Worm (Caenorhabditis elegans): ENCODE data around the gene ykt-6.

Gene ykt-6

DNA sequence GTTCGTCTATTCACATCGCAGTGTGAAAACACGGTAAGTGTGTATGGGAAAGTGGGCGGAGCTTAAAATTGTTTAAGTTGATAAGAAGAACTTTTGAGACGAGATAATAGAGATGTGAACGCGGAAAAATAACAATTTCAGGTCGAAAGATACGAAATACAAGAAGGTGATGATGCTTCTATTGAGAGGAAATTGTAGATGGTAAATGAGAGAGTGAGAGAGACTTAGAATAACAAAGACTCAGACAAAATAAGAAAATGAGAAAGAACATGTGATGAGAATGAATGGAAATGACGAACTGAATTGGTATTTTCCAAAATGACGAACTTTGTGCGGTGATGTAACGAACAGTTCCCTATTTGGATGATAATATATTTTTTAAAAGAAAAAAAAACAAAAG lies 16.3 kb downstream of the ykt-6 start:
- TF ChIP-seq ceh-48 (tag; optimal IDR thresholded peaks at IDR 0.05) (no peak), pat-9 (tag; optimal IDR thresholded peaks at IDR 0.05) (no peak), fax-1 (tag; optimal IDR thresholded peaks at IDR 0.05) (no peak), ahr-1 (tag; optimal IDR thresholded peaks at IDR 0.05) (no peak), syd-9 (tag; optimal IDR thresholded peaks at IDR 0.05) (no peak), pha-4 (tag; optimal IDR thresholded peaks at IDR 0.05) (no peak), Y22D7AL.16 (tag; optimal IDR thresholded peaks at IDR 0.05) (no peak), C38D4.7 (GFP tag; optimal IDR thresholded peaks at IDR 0.05) (no peak), eyg-1 (tag; optimal IDR thresholded peaks at IDR 0.05) (no peak), T23F11.4 (GFP tag; optimal IDR thresholded peaks at IDR 0.05) (no peak), F13H6.1 (tag; optimal IDR thresholded peaks at IDR 0.05) (no peak), pros-1 (tag; optimal IDR thresholded peaks at IDR 0.05) (no peak), ceh-31 (tag; optimal IDR thresholded peaks at IDR 0.05) (no peak), odd-2 (tag; optimal IDR thresholded peaks at IDR 0.05) (no peak), elt-4 (tag; optimal IDR thresholded peaks at IDR 0.05) (no peak)

DNA sequence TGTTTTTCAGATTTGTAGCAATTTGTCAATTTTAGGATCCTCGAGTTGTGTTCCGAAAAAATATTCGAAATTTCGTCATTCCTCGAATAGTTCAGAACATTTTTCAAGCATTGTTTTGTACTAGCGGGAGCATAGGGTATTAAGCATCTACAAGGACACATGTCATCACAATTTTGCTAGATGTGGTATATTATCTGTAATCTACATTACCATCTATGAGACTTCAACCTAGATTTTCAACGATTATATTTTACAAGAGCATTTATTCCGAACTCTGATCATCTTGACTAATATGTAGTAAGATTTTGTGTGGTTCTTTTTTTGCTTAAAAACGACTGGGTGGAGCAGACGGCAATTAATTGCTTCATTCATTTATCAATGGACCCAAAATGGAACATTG lies 24.4 kb downstream of the ykt-6 start:
- TF ChIP-seq ceh-34 (tag; optimal IDR thresholded peaks at IDR 0.05): no peak
- no peak for TF ChIP-seq K09A11.1 (tag; optimal IDR thresholded peaks at IDR 0.05; ENCODE audit: insufficient read depth)
- TF ChIP-seq C38D4.7 (GFP tag; optimal IDR thresholded peaks at IDR 0.05): no peak
- no peak for TF ChIP-seq ceh-45 (GFP tag; IDR thresholded peaks at IDR 0.05)

DNA sequence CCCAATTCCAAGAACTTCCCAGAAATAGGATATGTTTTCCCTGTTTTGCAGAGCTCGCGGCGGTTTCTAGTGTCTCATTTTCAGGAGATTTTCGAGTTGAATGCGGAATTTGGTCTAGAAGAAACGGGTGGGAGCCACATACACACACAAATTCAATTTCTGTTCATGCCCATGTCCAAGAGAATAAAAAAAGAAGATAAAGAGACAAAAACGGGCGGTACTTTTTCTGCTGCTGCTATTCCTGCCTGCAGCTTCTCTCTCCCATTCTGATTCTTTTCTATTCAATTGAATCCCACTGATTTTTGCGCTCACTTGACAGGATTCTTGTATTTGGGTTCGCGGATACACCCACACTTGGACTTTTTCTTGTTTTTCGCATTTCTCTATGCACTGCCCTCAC lies 24.8 kb downstream of the ykt-6 start:
- TF ChIP-seq elt-4 (tag; optimal IDR thresholded peaks at IDR 0.05) (no peak), unc-42 (tag; optimal IDR thresholded peaks at IDR 0.05) (peak; percentile 53), ama-1 (optimal IDR thresholded peaks at IDR 0.05) (no peak)

DNA sequence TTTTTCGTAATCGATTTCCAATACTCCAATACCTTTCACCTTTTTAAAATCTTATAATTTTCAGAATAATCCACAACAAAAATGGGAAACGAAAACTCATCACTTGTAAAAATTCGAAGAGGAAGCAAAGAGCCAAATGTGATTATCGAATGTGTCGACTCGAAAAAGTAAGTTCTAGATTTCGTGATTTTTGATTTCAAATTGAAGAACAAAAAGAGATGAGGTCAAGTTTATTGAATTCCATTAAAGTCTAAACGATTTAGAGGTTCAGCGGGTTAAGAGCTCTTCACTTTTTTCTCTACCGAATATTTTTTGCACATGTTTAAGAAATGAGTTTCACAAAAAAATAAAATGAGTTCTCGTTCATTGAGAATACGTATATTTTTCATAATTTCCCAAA lies 28.5 kb downstream of the ykt-6 start, which contains the start of gene B0361.4:
B0361.4 (plus strand) TSS at position 61 of the 400 bp plus-strand sequence.
- TF ChIP-seq pqm-1 (tag; optimal IDR thresholded peaks at IDR 0.05) (no peak), ceh-31 (tag; optimal IDR thresholded peaks at IDR 0.05) (no peak), nhr-11 (tag; optimal IDR thresholded peaks at IDR 0.05) (no peak), Y22D7AL.16 (tag; optimal IDR thresholded peaks at IDR 0.05) (no peak), K09A11.1 (tag; optimal IDR thresholded peaks at IDR 0.05; ENCODE audit: insufficient read depth) (no peak), pha-2 (tag; optimal IDR thresholded peaks at IDR 0.05) (no peak)

DNA sequence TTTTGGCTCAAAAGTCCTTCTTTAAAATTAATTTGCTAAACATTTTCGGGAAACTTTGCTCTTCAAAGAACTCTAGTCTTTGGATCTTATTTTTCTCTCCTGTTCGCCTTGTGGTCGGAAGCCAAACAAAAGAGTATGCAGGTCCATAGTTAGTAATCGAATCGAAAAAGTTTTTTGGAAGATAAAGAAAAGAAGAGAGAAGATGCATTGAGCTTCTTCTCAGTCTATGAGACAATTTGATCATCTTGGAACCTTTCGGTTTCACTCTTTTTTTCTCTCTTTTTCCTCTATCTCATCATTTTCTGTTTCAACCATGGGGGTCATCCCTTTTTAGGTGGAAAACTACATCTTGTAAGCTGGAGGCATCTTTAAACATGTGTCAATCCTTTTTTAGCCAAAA lies 33.7 kb downstream of the ykt-6 start:
- TF ChIP-seq ttx-3 (tag; optimal IDR thresholded peaks at IDR 0.05) (no peak), sox-4 (tag; optimal IDR thresholded peaks at IDR 0.05) (no peak), unc-42 (tag; optimal IDR thresholded peaks at IDR 0.05) (peak; percentile 95), lin-11 (tag; optimal IDR thresholded peaks at IDR 0.05) (no peak)

DNA sequence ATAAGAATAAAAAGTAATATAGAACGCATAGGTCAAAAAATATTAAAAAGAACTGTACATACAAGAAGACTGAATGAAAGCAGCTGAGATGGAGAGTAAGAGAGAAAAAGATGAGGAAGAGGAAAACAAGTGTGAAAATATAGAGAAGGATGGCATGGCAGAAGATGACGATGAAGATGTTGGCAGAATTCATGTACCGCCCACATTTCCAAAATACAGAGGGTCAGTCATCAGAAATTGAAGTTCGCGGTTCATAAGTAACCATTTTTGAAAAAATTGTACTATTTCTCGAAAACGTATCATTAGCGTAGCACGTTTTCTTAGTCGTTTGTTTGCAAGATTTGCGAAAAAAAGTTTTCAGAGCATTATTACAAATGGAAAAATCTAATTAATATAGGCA lies 39.7 kb downstream of the ykt-6 start, which contains the start of gene zmp-6:
zmp-6 (minus strand) TSS at position 101 of the 400 bp plus-strand sequence.
- TF ChIP-seq rnt-1 (tag; optimal IDR thresholded peaks at IDR 0.05): no peak
- no peak for TF ChIP-seq npax-4 (tag; optimal IDR thresholded peaks at IDR 0.05)
- no peak for TF ChIP-seq fkh-10 (GFP tag; optimal IDR thresholded peaks at IDR 0.05)
- TF ChIP-seq pat-9 (tag; optimal IDR thresholded peaks at IDR 0.05): no peak
- TF ChIP-seq hlh-6 (tag; optimal IDR thresholded peaks at IDR 0.05): no peak
- no peak for TF ChIP-seq tbx-7 (tag; optimal IDR thresholded peaks at IDR 0.05)
- no peak for TF ChIP-seq sox-2 (GFP tag; IDR thresholded peaks at IDR 0.05)
- no peak for TF ChIP-seq gmeb-2 (tag; optimal IDR thresholded peaks at IDR 0.05)
- no peak for TF ChIP-seq ceh-14 (tag; optimal IDR thresholded peaks at IDR 0.05)
- TF ChIP-seq fax-1 (tag; optimal IDR thresholded peaks at IDR 0.05): no peak
